Fruit fly (Drosophila melanogaster) whole organism, prepupa: ENCODE measurements around the gene CG16781.

ENCODE experiments used
- CG10631 ChIP-seq: fragments of 200-800 bp; sonication (Bioruptor generic); optimal IDR thresholded peaks from 2 replicates; lab custom pipeline; 2016; ENCODE audit warnings: missing biosample characterization, missing genetic modification characterization
- CG11294 ChIP-seq: fragments of 200-800 bp; sonication (Bioruptor generic); IDR thresholded peaks from 2 replicates; pipeline ENCODE4 v1.3.6; 2022; ENCODE audit warnings: missing biosample characterization, missing genetic modification characterization
- CG16779 ChIP-seq: fragments of 200-800 bp; sonication (Bioruptor generic); optimal IDR thresholded peaks from 3 replicates; lab custom pipeline; 2017; ENCODE audit warnings: missing biosample characterization, mild to moderate bottlenecking, missing genetic modification characterization
- CG31627 ChIP-seq: fragments of 200-800 bp; sonication (Bioruptor generic); optimal IDR thresholded peaks from 3 replicates; lab custom pipeline; 2016; ENCODE audit warnings: missing biosample characterization, missing genetic modification characterization
- CG3919 ChIP-seq: fragments of 200-800 bp; sonication (Bioruptor generic); optimal IDR thresholded peaks from 3 replicates; lab custom pipeline; 2016; ENCODE audit warnings: missing biosample characterization, missing genetic modification characterization
- CG6163 ChIP-seq: fragments of 200-800 bp; sonication (Bioruptor generic); IDR thresholded peaks from 3 replicates; pipeline ENCODE4 v1.3.6; 2022; ENCODE audit warnings: missing biosample characterization, missing genetic modification characterization
- CG6854 ChIP-seq: fragments of 200-800 bp; sonication (Bioruptor generic); optimal IDR thresholded peaks from 2 replicates; lab custom pipeline; 2017; ENCODE audit warnings: missing biosample characterization, mild to moderate bottlenecking, missing genetic modification characterization
- Eip78C ChIP-seq: fragments of 200-800 bp; sonication (Bioruptor generic); peaks from one replicate; lab custom pipeline; 2016; ENCODE audit warnings: missing biosample characterization, missing genetic modification characterization
- Sox102F ChIP-seq: fragments of 200-800 bp; sonication (Bioruptor generic); optimal IDR thresholded peaks from 2 replicates; lab custom pipeline; 2016; ENCODE audit warnings: missing biosample characterization, mild to moderate bottlenecking, missing genetic modification characterization
- dsx ChIP-seq: fragments of 200-800 bp; optimal IDR thresholded peaks from 3 replicates; lab custom pipeline; 2019; ENCODE audit warnings: missing biosample characterization, mild to moderate bottlenecking, missing genetic modification characterization, moderate library complexity; ENCODE audit not compliant: poor library complexity, severe bottlenecking
- eg ChIP-seq: fragments of 200-800 bp; sonication (Bioruptor generic); IDR thresholded peaks from 3 replicates; pipeline ENCODE4 v1.3.6; 2022; ENCODE audit warnings: missing biosample characterization, missing genetic modification characterization

dm6 chrX:3435707-3436106, 28.1 kb downstream of the CG16781 start, which contains the start of gene CG14269:
- TF ChIP-seq CG3919 (GFP tag; lab: Kevin White, UChicago) (no peak), CG11294 (GFP tag; lab: Robert Waterston, UW) (no peak), CG10631 (GFP tag; lab: Kevin White, UChicago) (no peak), Eip78C (GFP tag; lab: Kevin White, UChicago) (no peak), CG16779 (tag; lab: Kevin White, UChicago) (no peak), CG6163 (GFP tag; lab: Robert Waterston, UW) (no peak), CG31627 (GFP tag; lab: Kevin White, UChicago) (no peak), CG6854 (GFP tag; lab: Kevin White, UChicago) (no peak), eg (no peak), Sox102F (GFP tag; lab: Kevin White, UChicago) (no peak), dsx (GFP tag; lab: Kevin White, UChicago) (no peak)
